Worm (Caenorhabditis elegans) whole organism, late embryonic: ENCODE results near the gene C31E10.5.
A peak's percentile ranks its signal among the peaks of the same experiment; 100 is the strongest.

Source experiments
- C08G9.2 ChIP-seq: sonication (generic microtip); optimal IDR thresholded peaks from 2 replicates; lab custom pipeline; 2016; ENCODE audit warnings: mild to moderate bottlenecking, missing genetic modification characterization, moderate library complexity, missing compliant biosample characterization
- F13H6.1 ChIP-seq: sonication (generic microtip); optimal IDR thresholded peaks from 2 replicates; lab custom pipeline; 2016; ENCODE audit warnings: missing genetic modification characterization, missing compliant biosample characterization
- T23F11.4 ChIP-seq: fragments of 200-800 bp; sonication (Bioruptor generic); optimal IDR thresholded peaks from 2 replicates; lab custom pipeline; 2018; ENCODE audit warnings: mild to moderate bottlenecking, missing genetic modification characterization, missing compliant biosample characterization
- Y22D7AL.16 ChIP-seq: sonication (generic microtip); optimal IDR thresholded peaks from 2 replicates; lab custom pipeline; 2016; ENCODE audit warnings: missing genetic modification characterization, missing compliant biosample characterization
- ceh-18 ChIP-seq: sonication (generic microtip); optimal IDR thresholded peaks from 2 replicates; lab custom pipeline; 2016; ENCODE audit warnings: missing genetic modification characterization, missing compliant biosample characterization
- ceh-19 ChIP-seq: fragments of 200-800 bp; sonication (Bioruptor generic); optimal IDR thresholded peaks from 2 replicates; lab custom pipeline; 2018; ENCODE audit warnings: mild to moderate bottlenecking, missing genetic modification characterization, missing compliant biosample characterization
- ceh-2 ChIP-seq: sonication (generic microtip); optimal IDR thresholded peaks from 2 replicates; lab custom pipeline; 2016; ENCODE audit warnings: missing genotype, missing genetic modification characterization, missing compliant biosample characterization
- ceh-30 ChIP-seq: fragments of 150-350 bp; optimal IDR thresholded peaks from 2 replicates; lab custom pipeline; 2014; ENCODE audit warnings: missing biosample characterization, missing genetic modification characterization
- ceh-31 ChIP-seq: sonication (generic microtip); optimal IDR thresholded peaks from 2 replicates; lab custom pipeline; 2016; ENCODE audit warnings: missing genetic modification characterization, missing compliant biosample characterization
- ceh-45 ChIP-seq: fragments of 200-800 bp; sonication (Bioruptor generic); IDR thresholded peaks from 2 replicates; pipeline ENCODE4 v1.3.6; 2022; ENCODE audit warnings: missing genetic modification reagents, missing genetic modification characterization, missing compliant biosample characterization
- ceh-9 ChIP-seq: sonication (generic microtip); optimal IDR thresholded peaks from 2 replicates; lab custom pipeline; 2016; ENCODE audit warnings: mild to moderate bottlenecking, missing genetic modification characterization, inconsistent platforms, missing compliant biosample characterization
- che-1 ChIP-seq: sonication (generic microtip); optimal IDR thresholded peaks from 2 replicates; lab custom pipeline; 2016; ENCODE audit warnings: mild to moderate bottlenecking, missing genetic modification characterization, missing compliant biosample characterization
- dmd-4 ChIP-seq: sonication (generic microtip); optimal IDR thresholded peaks from 2 replicates; lab custom pipeline; 2016; ENCODE audit warnings: borderline replicate concordance, missing genetic modification characterization, missing compliant biosample characterization
- dve-1 ChIP-seq: sonication (generic microtip); optimal IDR thresholded peaks from 2 replicates; lab custom pipeline; 2017; ENCODE audit warnings: antibody characterized with exemption, mild to moderate bottlenecking, missing genetic modification characterization, missing compliant biosample characterization
- ets-4 ChIP-seq: sonication (generic microtip); optimal IDR thresholded peaks from 2 replicates; lab custom pipeline; 2016; ENCODE audit warnings: missing genetic modification characterization, missing compliant biosample characterization
- fkh-10 ChIP-seq: fragments of 150-350 bp; optimal IDR thresholded peaks from 2 replicates; lab custom pipeline; 2014; ENCODE audit warnings: missing biosample characterization, missing genetic modification reagents, missing genetic modification characterization
- gmeb-2 ChIP-seq: sonication (generic microtip); optimal IDR thresholded peaks from 2 replicates; lab custom pipeline; 2016; ENCODE audit warnings: missing genetic modification characterization, inconsistent platforms, missing compliant biosample characterization
- hlh-30 ChIP-seq: sonication (generic microtip); optimal IDR thresholded peaks from 2 replicates; lab custom pipeline; 2017; ENCODE audit warnings: antibody characterized with exemption, missing genetic modification characterization, missing compliant biosample characterization; ENCODE audit not compliant: insufficient read depth
- lin-11 ChIP-seq: fragments of 200-800 bp; sonication (Bioruptor generic); optimal IDR thresholded peaks from 2 replicates; lab custom pipeline; 2018; ENCODE audit warnings: mild to moderate bottlenecking, missing genetic modification characterization, missing compliant biosample characterization
- nfya-1 ChIP-seq: sonication (generic microtip); optimal IDR thresholded peaks from 2 replicates; lab custom pipeline; 2017; ENCODE audit warnings: missing genetic modification characterization, mild to moderate bottlenecking, missing compliant biosample characterization, antibody characterized with exemption, moderate library complexity
- nhr-232 ChIP-seq: sonication (generic microtip); optimal IDR thresholded peaks from 2 replicates; lab custom pipeline; 2016; ENCODE audit warnings: missing genetic modification characterization, missing compliant biosample characterization
- pat-9 ChIP-seq: fragments of 200-800 bp; sonication (Bioruptor generic); optimal IDR thresholded peaks from 2 replicates; lab custom pipeline; 2018; ENCODE audit warnings: mild to moderate bottlenecking, missing genetic modification characterization, moderate library complexity, missing compliant biosample characterization
- pqm-1 ChIP-seq: sonication (generic microtip); optimal IDR thresholded peaks from 2 replicates; lab custom pipeline; 2016; ENCODE audit warnings: missing genetic modification characterization, missing compliant biosample characterization
- pros-1 ChIP-seq: fragments of 150-350 bp; optimal IDR thresholded peaks from 2 replicates; lab custom pipeline; 2014; ENCODE audit warnings: missing biosample characterization, missing genetic modification reagents, missing genetic modification characterization
- sox-4 ChIP-seq: sonication (generic microtip); optimal IDR thresholded peaks from 2 replicates; lab custom pipeline; 2017; ENCODE audit warnings: mild to moderate bottlenecking, missing genetic modification characterization, inconsistent platforms, missing compliant biosample characterization
- syd-9 ChIP-seq: sonication (generic microtip); optimal IDR thresholded peaks from 2 replicates; lab custom pipeline; 2016; ENCODE audit warnings: mild to moderate bottlenecking, missing genetic modification characterization, moderate library complexity, missing compliant biosample characterization
- tbx-7 ChIP-seq: sonication (generic microtip); optimal IDR thresholded peaks from 2 replicates; lab custom pipeline; 2016; ENCODE audit warnings: missing genotype, missing genetic modification characterization, missing compliant biosample characterization
- unc-42 ChIP-seq: sonication (generic microtip); optimal IDR thresholded peaks from 2 replicates; lab custom pipeline; 2016; ENCODE audit warnings: missing genotype, missing genetic modification characterization, missing compliant biosample characterization
- unc-55 ChIP-seq: sonication (generic microtip); optimal IDR thresholded peaks from 2 replicates; lab custom pipeline; 2017; ENCODE audit warnings: missing biosample characterization, missing genetic modification reagents, missing genetic modification characterization
- unc-86 ChIP-seq: sonication (generic microtip); optimal IDR thresholded peaks from 2 replicates; lab custom pipeline; 2016; ENCODE audit warnings: missing genetic modification characterization, missing compliant biosample characterization
- ztf-16 ChIP-seq: sonication (generic microtip); optimal IDR thresholded peaks from 2 replicates; lab custom pipeline; 2017; ENCODE audit warnings: missing genetic modification characterization, missing compliant biosample characterization

Gene C31E10.5

ce11 chrX:13945524-13945923 lies 50.1 kb downstream of the C31E10.5 start (continued):
- TF ChIP-seq hlh-30 (tag; lab: Kevin White, UChicago) (no peak), pqm-1 (no peak), ets-4 (tag; lab: Kevin White, UChicago) (peak; percentile 4), nhr-232 (tag; lab: Kevin White, UChicago) (no peak), ceh-19 (GFP tag; lab: Kevin White, UChicago) (no peak), ceh-18 (tag; lab: Kevin White, UChicago) (peak; percentile 61), F13H6.1 (tag; lab: Kevin White, UChicago) (peak; percentile 43), ceh-9 (no peak), fkh-10 (GFP tag; lab: Kevin White, UChicago) (no peak), ceh-45 (GFP tag; lab: Robert Waterston, UW) (no peak), lin-11 (tag; lab: Kevin White, UChicago) (no peak), syd-9 (peak; percentile 12), nfya-1 (peak; percentile 62), ztf-16 (tag; lab: Kevin White, UChicago) (no peak), che-1 (tag; lab: Kevin White, UChicago) (no peak), unc-55 (GFP tag; lab: Kevin White, UChicago) (no peak), gmeb-2 (tag; lab: Kevin White, UChicago) (peak; percentile 5), unc-42 (tag; lab: Kevin White, UChicago) (peak; percentile 55), ceh-30 (tag; lab: Kevin White, UChicago) (no peak), C08G9.2 (peak; percentile 6), ceh-2 (tag; lab: Kevin White, UChicago) (no peak)
- TF ChIP-seq, all 69 proteins: peak for 19

ce11 chrX:13945090-13945489 lies 50.5 kb downstream of the C31E10.5 start:
- TF ChIP-seq tbx-7 (tag; lab: Kevin White, UChicago) = no peak
- TF ChIP-seq Y22D7AL.16 (tag; lab: Kevin White, UChicago) = no peak
- TF ChIP-seq pros-1 = no peak
- no peak for TF ChIP-seq dve-1
- TF ChIP-seq sox-4 (tag; lab: Kevin White, UChicago) = no peak

- no peak for TF ChIP-seq nhr-232 (tag; lab: Kevin White, UChicago)
- peak; percentile 64 for TF ChIP-seq ceh-31 (tag; lab: Kevin White, UChicago)
- TF ChIP-seq unc-86 (tag; lab: Kevin White, UChicago) = no peak
- peak; percentile 96 for TF ChIP-seq unc-42 (tag; lab: Kevin White, UChicago)
- no peak for TF ChIP-seq dmd-4 (tag; lab: Kevin White, UChicago)
- no peak for TF ChIP-seq ceh-2 (tag; lab: Kevin White, UChicago)
Measured at ce11 chrX:13944184-13944583, 51.5 kb downstream of the C31E10.5 start.

- TF ChIP-seq T23F11.4 (GFP tag; lab: Kevin White, UChicago) (no peak), unc-86 (tag; lab: Kevin White, UChicago) (no peak), ceh-45 (GFP tag; lab: Robert Waterston, UW) (no peak), pat-9 (tag; lab: Kevin White, UChicago) (no peak)
Measured at ce11 chrX:13941865-13942264, 53.8 kb downstream of the C31E10.5 start.
